Fruit fly (Drosophila melanogaster): ENCODE results near the gene Rsod.

Gene Rsod

dm6 chr3R:30153864-30154263, 17.1 kb downstream of the Rsod start (continued):
- TF ChIP-seq CG10321 (GFP tag; IDR thresholded peaks at IDR 0.05) = no peak
- TF ChIP-seq pnt (GFP tag; optimal IDR thresholded peaks at IDR 0.05) = no peak
- TF ChIP-seq tna (GFP tag; IDR thresholded peaks at IDR 0.05; ENCODE audit: partially characterized antibody) = no peak
- no peak for TF ChIP-seq Nf-YA (GFP tag; IDR thresholded peaks at IDR 0.05)
- TF ChIP-seq CG2199 (GFP tag; IDR thresholded peaks at IDR 0.05) = peak; percentile 90
- TF ChIP-seq CG6791 (GFP tag; IDR thresholded peaks at IDR 0.05; ENCODE audit: partially characterized antibody) = peak; percentile 65; the same call in 2 of the 3 replicates
- TF ChIP-seq CG33557 (GFP tag; optimal IDR thresholded peaks at IDR 0.05) = no peak
- no peak for TF ChIP-seq HLH54F (GFP tag; optimal IDR thresholded peaks at IDR 0.05)
- peak; percentile 33; the same call in 1 of the 3 replicates for TF ChIP-seq Opbp (GFP tag; IDR thresholded peaks at IDR 0.05; ENCODE audit: partially characterized antibody)
- no peak for TF ChIP-seq dpn (GFP tag; optimal IDR thresholded peaks at IDR 0.05)
- TF ChIP-seq Antp (GFP tag; optimal IDR thresholded peaks at IDR 0.05) = no peak
- TF ChIP-seq CG18476 (GFP tag; optimal IDR thresholded peaks at IDR 0.05) = no peak
- TF ChIP-seq Kr (GFP tag; optimal IDR thresholded peaks at IDR 0.05) = no peak
- TF ChIP-seq shn (GFP tag; optimal IDR thresholded peaks at IDR 0.05) = no peak
- TF ChIP-seq mam (GFP tag; optimal IDR thresholded peaks at IDR 0.05) = no peak
- TF ChIP-seq CG10959 (GFP tag; IDR thresholded peaks at IDR 0.05) = no peak
- no peak for TF ChIP-seq klu (GFP tag; IDR thresholded peaks at IDR 0.05)
- no peak for TF ChIP-seq Adf1 (GFP tag; IDR thresholded peaks at IDR 0.05)
- TF ChIP-seq hb (GFP tag; IDR thresholded peaks at IDR 0.05; ENCODE audit: partially characterized antibody) = no peak
- TF ChIP-seq E2f2 (GFP tag; IDR thresholded peaks at IDR 0.05) = no peak
- TF ChIP-seq sd (tag; optimal IDR thresholded peaks at IDR 0.05) = no peak
- TF ChIP-seq fd3F (GFP tag; optimal IDR thresholded peaks at IDR 0.05) = no peak
- 0 out of 2 replicates have a peak, but pooled peaks have one; percentile 22 for TF ChIP-seq bbx (GFP tag; IDR thresholded peaks at IDR 0.05; ENCODE audit: partially characterized antibody)
- TF ChIP-seq Rx (GFP tag; IDR thresholded peaks at IDR 0.05) = no peak
- TF ChIP-seq gsb-n (tag; optimal IDR thresholded peaks at IDR 0.05) = peak; percentile 31
- TF ChIP-seq insv (GFP tag; optimal IDR thresholded peaks at IDR 0.05) = peak in 1 of 2 experiments; percentile 71
- TF ChIP-seq cad (GFP tag; optimal IDR thresholded peaks at IDR 0.05) = peak; percentile 75
- TF ChIP-seq dati (GFP tag; IDR thresholded peaks at IDR 0.05) = no peak
- TF ChIP-seq CG10565 (GFP tag; optimal IDR thresholded peaks at IDR 0.05) = no peak
- TF ChIP-seq prd (optimal IDR thresholded peaks at IDR 0.05) = no peak
- TF ChIP-seq prd (GFP tag; IDR thresholded peaks at IDR 0.05) = peak; percentile 15; the same call in 1 of the 3 replicates
- no peak for TF ChIP-seq kay (GFP tag; optimal IDR thresholded peaks at IDR 0.05)
- no peak for TF ChIP-seq BtbVII (GFP tag; optimal IDR thresholded peaks at IDR 0.05)
- no peak for TF ChIP-seq run (tag; optimal IDR thresholded peaks at IDR 0.05)
- peak in 1 of 2 experiments; percentile 46 for TF ChIP-seq Eip74EF (GFP tag; optimal IDR thresholded peaks at IDR 0.05)
- TF ChIP-seq CG11696 (GFP tag; IDR thresholded peaks at IDR 0.05) = no peak
- TF ChIP-seq crc (GFP tag; optimal IDR thresholded peaks at IDR 0.05) = no peak
- TF ChIP-seq Blimp-1 (GFP tag; optimal IDR thresholded peaks at IDR 0.05) = peak; percentile 56
- TF ChIP-seq z (GFP tag; IDR thresholded peaks at IDR 0.05) = no peak
- no peak for TF ChIP-seq HHEX (GFP tag; optimal IDR thresholded peaks at IDR 0.05)
- no peak for TF ChIP-seq CG4424 (GFP tag; optimal IDR thresholded peaks at IDR 0.05)
- peak; percentile 30; the same call in 1 of the 3 replicates for TF ChIP-seq HLH4C (GFP tag; IDR thresholded peaks at IDR 0.05; ENCODE audit: partially characterized antibody)
- peak; percentile 98 for TF ChIP-seq CG6654 (GFP tag; optimal IDR thresholded peaks at IDR 0.05)
- no peak for TF ChIP-seq da (GFP tag; optimal IDR thresholded peaks at IDR 0.05)
- TF ChIP-seq CG42726 (GFP tag; IDR thresholded peaks at IDR 0.05; ENCODE audit: partially characterized antibody) = 0 out of 2 replicates have a peak, but pooled peaks have one; percentile 34
- no peak for TF ChIP-seq Asciz (GFP tag; optimal IDR thresholded peaks at IDR 0.05)
- no peak for TF ChIP-seq Myb (GFP tag; optimal IDR thresholded peaks at IDR 0.05)
- TF ChIP-seq CG8290 (GFP tag; optimal IDR thresholded peaks at IDR 0.05) = no peak
- peak in 1 of 2 experiments; percentile 47 for TF ChIP-seq CG8290 (tag; optimal IDR thresholded peaks at IDR 0.05)
- TF ChIP-seq pita (GFP tag; optimal IDR thresholded peaks at IDR 0.05) = peak; percentile 12
- TF ChIP-seq Dref (GFP tag; IDR thresholded peaks at IDR 0.05) = no peak

Measured in whole organism, embryonic.